Fruit fly (Drosophila melanogaster): ENCODE measurements around the gene Snx21.
A peak's percentile ranks its signal among the peaks of the same experiment; 100 is the strongest.

DNA sequence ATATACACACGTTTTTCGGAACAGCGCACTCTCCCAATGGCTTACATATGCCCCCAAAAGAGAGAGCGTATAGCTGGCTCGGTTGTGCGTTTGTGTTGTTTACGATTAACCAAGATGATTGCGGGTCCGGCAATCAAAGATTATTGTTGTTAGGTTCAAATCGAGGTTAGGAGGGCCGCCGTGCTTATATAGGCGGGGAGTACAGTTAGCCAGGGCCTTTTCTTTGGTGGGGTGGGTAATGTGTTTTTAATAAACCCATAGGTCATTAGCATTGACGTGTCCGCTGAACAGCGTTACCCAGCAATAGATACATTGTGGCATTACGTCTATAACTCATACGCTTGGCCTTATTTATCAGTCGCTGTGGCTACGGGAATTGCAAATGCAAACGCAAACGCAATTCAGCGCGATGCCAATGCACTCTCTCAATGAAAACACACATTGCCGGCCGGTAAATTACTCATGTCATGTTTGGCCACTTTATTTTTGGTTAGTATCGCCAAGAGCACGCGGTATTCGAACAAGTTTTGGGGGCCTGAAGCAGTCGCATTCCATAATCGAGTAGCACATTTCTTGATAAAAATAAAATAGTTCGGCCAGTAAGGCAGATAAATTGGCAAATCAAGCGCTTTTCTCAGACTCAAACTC, 11.6 kb downstream of the Snx21 start:
- TF ChIP-seq toe (GFP tag; optimal IDR thresholded peaks at IDR 0.05) (no peak), kay (GFP tag; ENCODE audit: borderline replicate concordance) (no peak), CG14711 (tag; optimal IDR thresholded peaks at IDR 0.05) (no peak), cnc (optimal IDR thresholded peaks at IDR 0.05) (no peak), CG12768 (GFP tag; optimal IDR thresholded peaks at IDR 0.05) (no peak), Crg-1 (GFP tag; optimal IDR thresholded peaks at IDR 0.05) (no peak), Hr96 (GFP tag; optimal IDR thresholded peaks at IDR 0.05) (no peak), Mnt (GFP tag; optimal IDR thresholded peaks at IDR 0.05) (no peak), cic (GFP tag; optimal IDR thresholded peaks at IDR 0.05) (peak; percentile 79), bab1 (GFP tag; optimal IDR thresholded peaks at IDR 0.05) (no peak), CG11617 (GFP tag; optimal IDR thresholded peaks at IDR 0.05) (no peak), tj (GFP tag; optimal IDR thresholded peaks at IDR 0.05) (peak; percentile 61), ovo (GFP tag; optimal IDR thresholded peaks at IDR 0.05) (peak; percentile 21), CG1620 (GFP tag; optimal IDR thresholded peaks at IDR 0.05) (no peak)
